Worm (Caenorhabditis elegans) whole organism, L4 larva: ENCODE data around the gene sra-26.
A peak's percentile ranks its signal among the peaks of the same experiment; 100 is the strongest.
"Not testable (repeated sequence)": the region's sequence is repeated elsewhere in the genome, so short reads cannot be mapped to it uniquely, and the experiment has no call there.

Experiments
- F26F4.8 ChIP-seq: fragments of 200-800 bp; sonication (Bioruptor generic); conservative IDR thresholded peaks from 2 replicates; pipeline ENCODE4 v1.3.6; 2022; ENCODE audit warnings: missing genetic modification characterization, missing compliant biosample characterization
- F37D6.2 ChIP-seq: sonication (generic microtip); optimal IDR thresholded peaks from 2 replicates; lab custom pipeline; 2016; ENCODE audit warnings: mild to moderate bottlenecking, missing genetic modification characterization, missing compliant biosample characterization
- F49E8.2 ChIP-seq: sonication (generic microtip); optimal IDR thresholded peaks from 2 replicates; lab custom pipeline; 2016; ENCODE audit warnings: missing compliant biosample characterization, mild to moderate bottlenecking, missing genetic modification characterization, borderline replicate concordance
- R02D3.7 ChIP-seq: fragments of 150-350 bp; sonication (generic microtip); optimal IDR thresholded peaks from 3 replicates; lab custom pipeline; 2014; ENCODE audit warnings: missing biosample characterization, missing genetic modification characterization
- T20F7.1 ChIP-seq: fragments of 200-800 bp; sonication (Bioruptor generic); optimal IDR thresholded peaks from 2 replicates; lab custom pipeline; 2018; ENCODE audit warnings: mild to moderate bottlenecking, missing genetic modification characterization, missing compliant biosample characterization
- Y105C5A.15 ChIP-seq: fragments of 200-800 bp; sonication (Bioruptor generic); IDR thresholded peaks from 2 replicates; pipeline ENCODE4 v1.3.6; 2022; ENCODE audit warnings: missing genetic modification characterization, missing compliant biosample characterization
- Y48G9A.11 ChIP-seq: fragments of 200-800 bp; sonication (Bioruptor generic); IDR thresholded peaks from 2 replicates; pipeline ENCODE4 v1.3.6; 2022; ENCODE audit warnings: missing genetic modification reagents, missing genetic modification characterization, missing compliant biosample characterization
- ZK337.2 ChIP-seq: fragments of 200-800 bp; sonication (Bioruptor generic); IDR thresholded peaks from 2 replicates; pipeline ENCODE4 v1.3.6; 2022; ENCODE audit warnings: missing genetic modification reagents, missing genetic modification characterization, missing compliant biosample characterization
- ZK546.5 ChIP-seq, 2 experiments: sonication (generic microtip); optimal IDR thresholded peaks; 2 replicates each; lab custom pipeline; 2017; ENCODE audit warnings: missing biosample characterization in 2 of 2, missing genetic modification characterization in 2 of 2
- aha-1 ChIP-seq: fragments of 150-350 bp; peaks from one replicate; lab custom pipeline; 2014; ENCODE audit warnings: missing biosample characterization, missing genetic modification characterization
- ceh-20 ChIP-seq: fragments of 200-800 bp; sonication (Bioruptor generic); IDR thresholded peaks from 2 replicates; pipeline ENCODE4 v1.3.6; 2022; ENCODE audit warnings: missing genetic modification reagents, missing genetic modification characterization, missing compliant biosample characterization
- ceh-44 ChIP-seq: fragments of 200-800 bp; sonication (Bioruptor generic); IDR thresholded peaks from 2 replicates; pipeline ENCODE4 v1.3.6; 2022; ENCODE audit warnings: missing genetic modification reagents, missing genetic modification characterization, missing compliant biosample characterization
- ceh-62 ChIP-seq: sonication (generic microtip); optimal IDR thresholded peaks from 2 replicates; lab custom pipeline; 2017; ENCODE audit warnings: missing biosample characterization, missing genetic modification characterization
- ceh-82 ChIP-seq: sonication (generic microtip); optimal IDR thresholded peaks from 2 replicates; lab custom pipeline; 2017; ENCODE audit warnings: missing biosample characterization, missing genetic modification characterization
- cey-2 ChIP-seq: sonication (generic microtip); optimal IDR thresholded peaks from 3 replicates; lab custom pipeline; 2017; ENCODE audit warnings: missing genetic modification characterization, mild to moderate bottlenecking, missing compliant biosample characterization, antibody characterized with exemption, borderline replicate concordance; ENCODE audit not compliant: insufficient read depth
- daf-16 ChIP-seq, 3 experiments: sonication (generic microtip); optimal IDR thresholded peaks; 2 replicates each; lab custom pipeline; 2016 to 2017; ENCODE audit warnings: missing genetic modification characterization in 3 of 3, missing genetic modification reagents in 3 of 3, mild to moderate bottlenecking in 2 of 3, missing compliant biosample characterization in 2 of 3, missing biosample characterization in 1 of 3, moderate library complexity in 1 of 3
- daf-8 ChIP-seq: fragments of 200-800 bp; sonication (Bioruptor generic); IDR thresholded peaks from 2 replicates; pipeline ENCODE4 v1.3.6; 2022; ENCODE audit warnings: missing genetic modification characterization, missing compliant biosample characterization
- dmd-6 ChIP-seq: fragments of 200-800 bp; sonication (Bioruptor generic); IDR thresholded peaks from 2 replicates; pipeline ENCODE4 v1.3.6; 2022; ENCODE audit warnings: missing genetic modification reagents, missing genetic modification characterization, missing compliant biosample characterization
- dpl-1 ChIP-seq: fragments of 150-350 bp; optimal IDR thresholded peaks from 2 replicates; lab custom pipeline; 2014; ENCODE audit warnings: missing biosample characterization, missing genetic modification reagents, missing genetic modification characterization
- duxl-1 ChIP-seq: sonication (generic microtip); optimal IDR thresholded peaks from 2 replicates; lab custom pipeline; 2016; ENCODE audit warnings: mild to moderate bottlenecking, missing genetic modification characterization, moderate library complexity, missing compliant biosample characterization; ENCODE audit not compliant: poor library complexity
- dve-1 ChIP-seq: sonication (generic microtip); optimal IDR thresholded peaks from 2 replicates; lab custom pipeline; 2017; ENCODE audit warnings: antibody characterized with exemption, mild to moderate bottlenecking, missing genetic modification characterization, missing compliant biosample characterization; ENCODE audit not compliant: insufficient read depth
- hif-1 ChIP-seq, 2 experiments: sonication (generic microtip); optimal IDR thresholded peaks; 2 replicates each; lab custom pipeline; 2016 to 2017; ENCODE audit warnings: missing compliant biosample characterization in 2 of 2, missing genetic modification characterization in 2 of 2, missing genetic modification reagents in 2 of 2, missing genotype in 2 of 2, mild to moderate bottlenecking in 1 of 2
- hlh-11 ChIP-seq: fragments of 200-800 bp; sonication (Bioruptor generic); optimal IDR thresholded peaks from 2 replicates; lab custom pipeline; 2018; ENCODE audit warnings: mild to moderate bottlenecking, missing genetic modification characterization, missing compliant biosample characterization
- lim-7 ChIP-seq: fragments of 200-800 bp; sonication (Bioruptor generic); IDR thresholded peaks from 2 replicates; pipeline ENCODE4 v1.3.6; 2022; ENCODE audit warnings: missing genetic modification characterization, missing compliant biosample characterization
- madf-9 ChIP-seq: fragments of 200-800 bp; sonication (Bioruptor generic); conservative IDR thresholded peaks from 2 replicates; pipeline ENCODE4 v1.3.6; 2022; ENCODE audit warnings: missing genetic modification reagents, missing genetic modification characterization, missing compliant biosample characterization
- mdl-1 ChIP-seq, 2 experiments: fragments of 150-350 bp in 1 of 2; sonication (generic microtip) in 1 of 2; optimal IDR thresholded peaks; 2 replicates each; lab custom pipeline; 2014 to 2017; ENCODE audit warnings: missing biosample characterization in 2 of 2, missing genetic modification characterization in 2 of 2
- mes-2 ChIP-seq: sonication (generic microtip); optimal IDR thresholded peaks from 2 replicates; lab custom pipeline; 2016; ENCODE audit warnings: missing genotype, mild to moderate bottlenecking, missing genetic modification characterization, missing compliant biosample characterization; ENCODE audit not compliant: poor library complexity, severe bottlenecking
- mxl-3 ChIP-seq: fragments of 200-800 bp; sonication (Bioruptor generic); optimal IDR thresholded peaks from 2 replicates; lab custom pipeline; 2018; ENCODE audit warnings: mild to moderate bottlenecking, missing genetic modification characterization, missing compliant biosample characterization
- nhr-11 ChIP-seq: fragments of 150-350 bp; optimal IDR thresholded peaks from 2 replicates; lab custom pipeline; 2014; ENCODE audit warnings: missing biosample characterization, missing genetic modification characterization
- nhr-28 ChIP-seq: fragments of 150-350 bp; optimal IDR thresholded peaks from 2 replicates; lab custom pipeline; 2014; ENCODE audit warnings: missing biosample characterization, missing genetic modification characterization
- nhr-76 ChIP-seq: fragments of 150-350 bp; optimal IDR thresholded peaks from 2 replicates; lab custom pipeline; 2014; ENCODE audit warnings: missing biosample characterization, missing genetic modification characterization
- php-3 ChIP-seq: fragments of 200-800 bp; sonication (Bioruptor generic); IDR thresholded peaks from 2 replicates; pipeline ENCODE4 v1.3.6; 2022; ENCODE audit warnings: missing genetic modification reagents, missing genetic modification characterization, missing compliant biosample characterization
- pqm-1 ChIP-seq: sonication (generic microtip); optimal IDR thresholded peaks from 2 replicates; lab custom pipeline; 2017; ENCODE audit warnings: missing biosample characterization, missing genetic modification characterization
- spr-3 ChIP-seq: fragments of 200-800 bp; sonication (Bioruptor generic); optimal IDR thresholded peaks from 2 replicates; lab custom pipeline; 2018; ENCODE audit warnings: mild to moderate bottlenecking, missing genetic modification characterization, missing compliant biosample characterization
- tra-1 ChIP-seq: fragments of 200-800 bp; sonication (Bioruptor generic); IDR thresholded peaks from 2 replicates; pipeline ENCODE4 v1.3.6; 2022; ENCODE audit warnings: missing genetic modification reagents, missing genetic modification characterization, missing compliant biosample characterization
- unc-62 ChIP-seq, 3 experiments: fragments of 150-350 bp in 1 of 3; sonication (generic microtip); optimal IDR thresholded peaks in 2 of 3; peaks in 1 of 3; 1 replicate in 1 of 3; 2 replicates in 2 of 3; lab custom pipeline; 2014 to 2017; ENCODE audit warnings: missing biosample characterization in 3 of 3, missing genetic modification characterization in 3 of 3, missing genetic modification reagents in 3 of 3, missing genotype in 1 of 3
- zfp-3 ChIP-seq: fragments of 200-800 bp; sonication (Bioruptor generic); conservative IDR thresholded peaks from 2 replicates; pipeline ENCODE4 v1.3.6; 2022; ENCODE audit warnings: missing genetic modification reagents, missing genetic modification characterization, missing compliant biosample characterization

Gene sra-26

ce11 chrII:6629775-6630174, 21.8 kb downstream of the sra-26 start (continued):
- TF ChIP-seq duxl-1 (tag; lab: Kevin White, UChicago): no peak
- no peak for TF ChIP-seq mes-2 (tag; lab: Kevin White, UChicago)
- TF ChIP-seq spr-3 (GFP tag; lab: Kevin White, UChicago): no peak
- no peak for TF ChIP-seq ceh-44
- TF ChIP-seq Y105C5A.15 (GFP tag; lab: Robert Waterston, UW): no peak
- TF ChIP-seq, all 104 proteins: peak for 5

ce11 chrII:6628397-6628796, 23.2 kb downstream of the sra-26 start:
- no peak for TF ChIP-seq T20F7.1 (GFP tag; lab: Kevin White, UChicago)
- 0 out of 2 replicates have a peak, but pooled peaks have one; percentile 25 for TF ChIP-seq php-3
- no peak; the same call in 1 of the 2 replicates for TF ChIP-seq dmd-6 (GFP tag; lab: Robert Waterston, UW)
- TF ChIP-seq daf-8: no peak
- TF ChIP-seq lim-7 (GFP tag; lab: Robert Waterston, UW): no peak
- peak; percentile 83 for TF ChIP-seq pqm-1 (tag; lab: Kevin White, UChicago)
- TF ChIP-seq dve-1 (tag; lab: Kevin White, UChicago): peak; percentile 5
- TF ChIP-seq ceh-62 (tag; lab: Kevin White, UChicago): no peak
- TF ChIP-seq nhr-28 (tag; lab: Kevin White, UChicago): peak; percentile 42

- TF ChIP-seq nhr-11 (tag; lab: Kevin White, UChicago); ceh-20; F49E8.2 (tag; lab: Kevin White, UChicago): not testable (repeated sequence)
Measured at ce11 chrII:6627182-6627581, 24.4 kb downstream of the sra-26 start, which contains the start of the genes F54H5.5 and F54H5.2. Gene F54H5.5, minus strand, starts transcription at chrII:6627282. Gene F54H5.2, plus strand, starts transcription at chrII:6627484.

- TF ChIP-seq pqm-1 (tag; lab: Kevin White, UChicago) (peak; percentile 25), daf-16 (GFP tag; optimal IDR thresholded peaks at IDR 0.05; lab: Kevin White, UChicago) (no peak), daf-16 (tag; optimal IDR thresholded peaks at IDR 0.05; lab: Kevin White, UChicago) (peak; percentile 9), ZK546.5 (tag; optimal IDR thresholded peaks at IDR 0.05; lab: Kevin White, UChicago) (no peak), T20F7.1 (GFP tag; lab: Kevin White, UChicago) (no peak), nhr-76 (tag; lab: Kevin White, UChicago) (no peak), zfp-3 (GFP tag; lab: Robert Waterston, UW) (no peak), ZK337.2 (GFP tag; lab: Robert Waterston, UW) (no peak), dve-1 (tag; lab: Kevin White, UChicago) (peak; percentile 48)
Measured at ce11 chrII:6625302-6625701, 26.3 kb downstream of the sra-26 start, which contains the start of gene F54H5.14. Gene F54H5.14, minus strand, starts transcription at chrII:6625402.

ce11 chrII:6621886-6622285, 29.7 kb downstream of the sra-26 start, which contains the start of gene F54H5.3:
Gene F54H5.3, plus strand, starts transcription at chrII:6622186.
- TF ChIP-seq R02D3.7 (tag; lab: Kevin White, UChicago) (no peak), hif-1 (tag; optimal IDR thresholded peaks at IDR 0.05; lab: Kevin White, UChicago) (no peak), mxl-3 (GFP tag; lab: Kevin White, UChicago) (no peak)
- TF ChIP-seq, all 104 proteins: peak for 0

ce11 chrII:6619007-6619406, 32.6 kb downstream of the sra-26 start:
- peak; percentile 19 for TF ChIP-seq hlh-11 (tag; lab: Kevin White, UChicago)
- peak in 1 of 2 experiments; percentile 18 for TF ChIP-seq mdl-1 (tag; optimal IDR thresholded peaks at IDR 0.05; lab: Kevin White, UChicago)
- 0 out of 2 replicates have a peak, but pooled peaks have one; percentile 38 for TF ChIP-seq tra-1
- TF ChIP-seq Y48G9A.11 (GFP tag; lab: Robert Waterston, UW): no peak
- no peak for TF ChIP-seq F37D6.2
- peak in 1 of 2 experiments; percentile 39 for TF ChIP-seq unc-62 (GFP tag; optimal IDR thresholded peaks at IDR 0.05 in 1 of 2; lab: Kevin White, UChicago)
- TF ChIP-seq unc-62 (tag; optimal IDR thresholded peaks at IDR 0.05; lab: Kevin White, UChicago): no peak
- peak; percentile 23 for TF ChIP-seq aha-1 (tag; lab: Kevin White, UChicago)
- TF ChIP-seq dpl-1 (GFP tag; lab: Kevin White, UChicago): no peak
- TF ChIP-seq madf-9 (GFP tag; lab: Robert Waterston, UW): no peak
- TF ChIP-seq spr-3 (GFP tag; lab: Kevin White, UChicago): no peak
- TF ChIP-seq ceh-82 (tag; lab: Kevin White, UChicago): no peak
- no peak for TF ChIP-seq F26F4.8 (GFP tag; lab: Robert Waterston, UW)
- TF ChIP-seq cey-2 (tag; lab: Kevin White, UChicago): peak; percentile 19
- peak; percentile 37 for TF ChIP-seq nhr-28 (tag; lab: Kevin White, UChicago)
